Worm (Caenorhabditis elegans) whole organism, late embryonic: ENCODE data around the gene srv-30.
A peak's percentile ranks its signal among the peaks of the same experiment; 100 is the strongest.
"Not testable (repeated sequence)": the region's sequence is repeated elsewhere in the genome, so short reads cannot be mapped to it uniquely, and the experiment has no call there.

Experiments used
- C38D4.7 ChIP-seq: fragments of 200-800 bp; sonication (Bioruptor generic); optimal IDR thresholded peaks from 2 replicates; lab custom pipeline; 2018; ENCODE audit warnings: mild to moderate bottlenecking, missing genetic modification characterization, moderate library complexity, missing compliant biosample characterization
- F13H6.1 ChIP-seq: sonication (generic microtip); optimal IDR thresholded peaks from 2 replicates; lab custom pipeline; 2016; ENCODE audit warnings: missing genetic modification characterization, missing compliant biosample characterization
- K09A11.1 ChIP-seq: sonication (generic microtip); optimal IDR thresholded peaks from 2 replicates; lab custom pipeline; 2017; ENCODE audit warnings: antibody characterized with exemption, mild to moderate bottlenecking, missing genetic modification characterization, missing compliant biosample characterization; ENCODE audit not compliant: insufficient read depth
- Y22D7AL.16 ChIP-seq: sonication (generic microtip); optimal IDR thresholded peaks from 2 replicates; lab custom pipeline; 2016; ENCODE audit warnings: missing genetic modification characterization, missing compliant biosample characterization
- ceh-14 ChIP-seq: sonication (generic microtip); optimal IDR thresholded peaks from 2 replicates; lab custom pipeline; 2016; ENCODE audit warnings: missing genotype, missing genetic modification characterization, missing compliant biosample characterization
- ceh-19 ChIP-seq: fragments of 200-800 bp; sonication (Bioruptor generic); optimal IDR thresholded peaks from 2 replicates; lab custom pipeline; 2018; ENCODE audit warnings: mild to moderate bottlenecking, missing genetic modification characterization, missing compliant biosample characterization
- ceh-31 ChIP-seq: sonication (generic microtip); optimal IDR thresholded peaks from 2 replicates; lab custom pipeline; 2016; ENCODE audit warnings: missing genetic modification characterization, missing compliant biosample characterization
- ceh-34 ChIP-seq: sonication (generic microtip); optimal IDR thresholded peaks from 2 replicates; lab custom pipeline; 2016; ENCODE audit warnings: mild to moderate bottlenecking, missing genetic modification characterization, missing compliant biosample characterization
- ceh-45 ChIP-seq: fragments of 200-800 bp; sonication (Bioruptor generic); IDR thresholded peaks from 2 replicates; pipeline ENCODE4 v1.3.6; 2022; ENCODE audit warnings: missing genetic modification reagents, missing genetic modification characterization, missing compliant biosample characterization
- ceh-48 ChIP-seq: sonication (generic microtip); optimal IDR thresholded peaks from 2 replicates; lab custom pipeline; 2016; ENCODE audit warnings: missing genetic modification characterization, inconsistent platforms, missing compliant biosample characterization
- ceh-9 ChIP-seq: sonication (generic microtip); optimal IDR thresholded peaks from 2 replicates; lab custom pipeline; 2016; ENCODE audit warnings: mild to moderate bottlenecking, missing genetic modification characterization, inconsistent platforms, missing compliant biosample characterization
- che-1 ChIP-seq: sonication (generic microtip); optimal IDR thresholded peaks from 2 replicates; lab custom pipeline; 2016; ENCODE audit warnings: mild to moderate bottlenecking, missing genetic modification characterization, missing compliant biosample characterization
- elt-2 ChIP-seq: sonication (generic microtip); optimal IDR thresholded peaks from 2 replicates; lab custom pipeline; 2016; ENCODE audit warnings: missing genetic modification reagents, missing genetic modification characterization, missing compliant biosample characterization
- fax-1 ChIP-seq: sonication (generic microtip); optimal IDR thresholded peaks from 2 replicates; lab custom pipeline; 2016; ENCODE audit warnings: missing genotype, missing genetic modification characterization, missing compliant biosample characterization
- fkh-10 ChIP-seq: fragments of 150-350 bp; optimal IDR thresholded peaks from 2 replicates; lab custom pipeline; 2014; ENCODE audit warnings: missing biosample characterization, missing genetic modification reagents, missing genetic modification characterization
- hlh-13 ChIP-seq: fragments of 200-800 bp; sonication (Bioruptor generic); optimal IDR thresholded peaks from 2 replicates; lab custom pipeline; 2018; ENCODE audit warnings: mild to moderate bottlenecking, missing genetic modification characterization, missing compliant biosample characterization
- hlh-6 ChIP-seq: sonication (generic microtip); optimal IDR thresholded peaks from 2 replicates; lab custom pipeline; 2016; ENCODE audit warnings: missing genotype, missing genetic modification characterization, missing compliant biosample characterization
- lin-11 ChIP-seq: fragments of 200-800 bp; sonication (Bioruptor generic); optimal IDR thresholded peaks from 2 replicates; lab custom pipeline; 2018; ENCODE audit warnings: mild to moderate bottlenecking, missing genetic modification characterization, missing compliant biosample characterization
- madf-2 ChIP-seq: sonication (generic microtip); optimal IDR thresholded peaks from 2 replicates; lab custom pipeline; 2017; ENCODE audit warnings: missing genetic modification characterization, missing compliant biosample characterization
- mec-3 ChIP-seq: sonication (generic microtip); optimal IDR thresholded peaks from 2 replicates; lab custom pipeline; 2016; ENCODE audit warnings: borderline replicate concordance, missing genetic modification characterization, missing compliant biosample characterization
- nfya-1 ChIP-seq: sonication (generic microtip); optimal IDR thresholded peaks from 2 replicates; lab custom pipeline; 2017; ENCODE audit warnings: missing genetic modification characterization, mild to moderate bottlenecking, missing compliant biosample characterization, antibody characterized with exemption, moderate library complexity
- nhr-232 ChIP-seq: sonication (generic microtip); optimal IDR thresholded peaks from 2 replicates; lab custom pipeline; 2016; ENCODE audit warnings: missing genetic modification characterization, missing compliant biosample characterization
- pag-3 ChIP-seq: sonication (generic microtip); optimal IDR thresholded peaks from 2 replicates; lab custom pipeline; 2016; ENCODE audit warnings: missing compliant biosample characterization, missing genetic modification characterization, borderline replicate concordance
- pat-9 ChIP-seq: fragments of 200-800 bp; sonication (Bioruptor generic); optimal IDR thresholded peaks from 2 replicates; lab custom pipeline; 2018; ENCODE audit warnings: mild to moderate bottlenecking, missing genetic modification characterization, moderate library complexity, missing compliant biosample characterization
- pax-1 ChIP-seq: fragments of 150-350 bp; optimal IDR thresholded peaks from 2 replicates; lab custom pipeline; 2014; ENCODE audit warnings: missing biosample characterization, missing genetic modification characterization
- pqm-1 ChIP-seq: sonication (generic microtip); optimal IDR thresholded peaks from 2 replicates; lab custom pipeline; 2016; ENCODE audit warnings: missing genetic modification characterization, missing compliant biosample characterization
- sdc-2 ChIP-seq: sonication (generic microtip); optimal IDR thresholded peaks from 2 replicates; lab custom pipeline; 2016; ENCODE audit warnings: missing genotype, missing genetic modification characterization, missing compliant biosample characterization
- sox-2 ChIP-seq: fragments of 200-800 bp; sonication (Bioruptor generic); IDR thresholded peaks from 2 replicates; pipeline ENCODE4 v1.3.6; 2022; ENCODE audit warnings: missing genetic modification reagents, missing genetic modification characterization, missing compliant biosample characterization
- sox-4 ChIP-seq: sonication (generic microtip); optimal IDR thresholded peaks from 2 replicates; lab custom pipeline; 2017; ENCODE audit warnings: mild to moderate bottlenecking, missing genetic modification characterization, inconsistent platforms, missing compliant biosample characterization
- tbx-2 ChIP-seq: sonication (generic microtip); optimal IDR thresholded peaks from 2 replicates; lab custom pipeline; 2016; ENCODE audit warnings: missing genetic modification characterization, missing compliant biosample characterization
- tbx-7 ChIP-seq: sonication (generic microtip); optimal IDR thresholded peaks from 2 replicates; lab custom pipeline; 2016; ENCODE audit warnings: missing genotype, missing genetic modification characterization, missing compliant biosample characterization
- ttx-3 ChIP-seq: sonication (generic microtip); optimal IDR thresholded peaks from 2 replicates; lab custom pipeline; 2016; ENCODE audit warnings: missing genetic modification reagents, missing genetic modification characterization, missing compliant biosample characterization
- unc-3 ChIP-seq, 2 experiments: fragments of 200-800 bp in 1 of 2; sonication (Bioruptor generic) in 1 of 2; sonication (generic microtip) in 1 of 2; conservative IDR thresholded peaks in 1 of 2; optimal IDR thresholded peaks in 1 of 2; 2 replicates each; pipeline versions ENCODE4 v1.3.6 to Lab custom; 2016 to 2022; ENCODE audit warnings: missing compliant biosample characterization in 2 of 2, missing genetic modification characterization in 2 of 2, missing genetic modification reagents in 1 of 2
- ztf-16 ChIP-seq: sonication (generic microtip); optimal IDR thresholded peaks from 2 replicates; lab custom pipeline; 2017; ENCODE audit warnings: missing genetic modification characterization, missing compliant biosample characterization

The srv-30 gene

ce11 chrIV:6254635-6255034, 14.6 kb downstream of the srv-30 start, which contains the start of gene T13A10.64:
TSS of gene T13A10.64 (plus strand) at chrIV:6254935.
- TF ChIP-seq pax-1 (no peak), lin-11 (tag; lab: Kevin White, UChicago) (no peak), hlh-13 (GFP tag; lab: Kevin White, UChicago) (no peak), F13H6.1 (tag; lab: Kevin White, UChicago) (no peak), unc-3 (GFP tag; conservative IDR thresholded peaks at IDR 0.05; lab: Robert Waterston, UW) (no peak), unc-3 (tag; optimal IDR thresholded peaks at IDR 0.05; lab: Kevin White, UChicago) (no peak), tbx-2 (tag; lab: Kevin White, UChicago) (no peak), tbx-7 (tag; lab: Kevin White, UChicago) (no peak)

- TF ChIP-seq tbx-2 (tag; lab: Kevin White, UChicago); ceh-45 (GFP tag; lab: Robert Waterston, UW); pag-3 (tag; lab: Kevin White, UChicago): not testable (repeated sequence)
Observed at ce11 chrIV:6253000-6253399, 16.2 kb downstream of the srv-30 start, which contains the start of gene T13A10.2. TSS of gene T13A10.2 (plus strand) at chrIV:6253300.

ce11 chrIV:6249591-6249990, 19.7 kb downstream of the srv-30 start, which contains the start of gene F58F9.1:
TSS of gene F58F9.1 (plus strand) at chrIV:6249841.
- TF ChIP-seq mec-3 (tag; lab: Kevin White, UChicago) = no peak
- no peak for TF ChIP-seq ceh-31 (tag; lab: Kevin White, UChicago)
- TF ChIP-seq ttx-3 (tag; lab: Kevin White, UChicago) = no peak
- TF ChIP-seq hlh-6 (tag; lab: Kevin White, UChicago) = no peak
- TF ChIP-seq madf-2 = no peak
- no peak for TF ChIP-seq sox-2
- TF ChIP-seq C38D4.7 (GFP tag; lab: Kevin White, UChicago) = no peak
- no peak for TF ChIP-seq pqm-1 (tag; lab: Kevin White, UChicago)
- no peak for TF ChIP-seq tbx-2 (tag; lab: Kevin White, UChicago)
- TF ChIP-seq ceh-48 (tag; lab: Kevin White, UChicago) = no peak
- no peak for TF ChIP-seq pat-9 (tag; lab: Kevin White, UChicago)
- TF ChIP-seq ztf-16 (tag; lab: Kevin White, UChicago) = no peak

ce11 chrIV:6248486-6248885, 20.8 kb downstream of the srv-30 start, which contains the start of gene acox-3:
TSS of gene acox-3 (minus strand) at chrIV:6248492.
- TF ChIP-seq elt-2 (tag; lab: Kevin White, UChicago) = peak; percentile 22
- TF ChIP-seq ceh-9 (tag; lab: Kevin White, UChicago) = no peak
- TF ChIP-seq, all 69 proteins: peak for 1

ce11 chrIV:6239993-6240392, 29.3 kb downstream of the srv-30 start, which contains the start of gene F58F9.9:
TSS of gene F58F9.9 (plus strand) at chrIV:6240293.
- no peak for TF ChIP-seq fkh-10 (GFP tag; lab: Kevin White, UChicago)
- no peak for TF ChIP-seq Y22D7AL.16 (tag; lab: Kevin White, UChicago)
- no peak for TF ChIP-seq hlh-13 (GFP tag; lab: Kevin White, UChicago)
- no peak for TF ChIP-seq fax-1 (tag; lab: Kevin White, UChicago)
- TF ChIP-seq K09A11.1 (tag; lab: Kevin White, UChicago) = no peak
- TF ChIP-seq ceh-14 (tag; lab: Kevin White, UChicago) = no peak
- TF ChIP-seq madf-2 = no peak
- no peak for TF ChIP-seq ceh-19 (GFP tag; lab: Kevin White, UChicago)
- TF ChIP-seq sdc-2 (tag; lab: Kevin White, UChicago) = no peak
- no peak for TF ChIP-seq ceh-34
- no peak for TF ChIP-seq nhr-232
- no peak for TF ChIP-seq che-1 (tag; lab: Kevin White, UChicago)
- TF ChIP-seq nfya-1 (tag; lab: Kevin White, UChicago) = no peak
- no peak for TF ChIP-seq sox-4 (tag; lab: Kevin White, UChicago)
